Worm (Caenorhabditis elegans) whole organism, L4/young adult: ENCODE data around the gene nkb-2.

Experiments used
- W03F9.2 ChIP-seq: fragments of 150-350 bp; optimal IDR thresholded peaks from 2 replicates; lab custom pipeline; 2014; ENCODE audit warnings: missing biosample characterization, missing genetic modification characterization
- dao-5 ChIP-seq: sonication (generic microtip); optimal IDR thresholded peaks from 2 replicates; lab custom pipeline; 2016; ENCODE audit warnings: missing genotype, missing genetic modification characterization, moderate library complexity, missing compliant biosample characterization
- him-1 ChIP-seq: sonication (generic microtip); optimal IDR thresholded peaks from 2 replicates; lab custom pipeline; 2016; ENCODE audit warnings: missing genotype, missing genetic modification reagents, missing genetic modification characterization, missing compliant biosample characterization

The nkb-2 gene

DNA sequence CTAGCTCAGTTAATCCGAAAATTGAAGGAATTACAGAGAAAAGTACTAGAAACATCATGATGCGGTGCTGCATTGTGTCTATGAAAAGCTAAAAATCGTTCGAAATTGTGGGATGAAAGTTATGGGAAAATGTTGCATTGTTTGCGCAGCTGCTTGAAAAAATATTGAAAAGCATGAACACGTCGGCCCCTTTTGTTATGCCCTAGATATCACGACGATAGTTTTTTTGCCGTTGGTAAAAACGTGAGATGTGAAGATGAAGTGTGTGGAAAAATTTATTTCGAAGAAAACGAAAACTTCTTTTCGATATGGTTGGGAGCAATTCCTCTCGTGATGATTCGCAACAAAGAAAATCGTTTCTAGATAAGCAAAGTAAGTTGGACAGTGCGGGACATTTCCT lies at the start of gene nkb-2, which contains the start of gene C43F9.5:
nkb-2 (plus strand) TSS at position 277 of the 400 bp plus-strand sequence.
C43F9.5 (minus strand) TSS at position 101 of the 400 bp plus-strand sequence.
- TF ChIP-seq dao-5 (tag; lab: Kevin White, UChicago) (no peak), W03F9.2 (tag; lab: Kevin White, UChicago) (no peak), him-1 (tag; lab: Kevin White, UChicago) (no peak)

DNA sequence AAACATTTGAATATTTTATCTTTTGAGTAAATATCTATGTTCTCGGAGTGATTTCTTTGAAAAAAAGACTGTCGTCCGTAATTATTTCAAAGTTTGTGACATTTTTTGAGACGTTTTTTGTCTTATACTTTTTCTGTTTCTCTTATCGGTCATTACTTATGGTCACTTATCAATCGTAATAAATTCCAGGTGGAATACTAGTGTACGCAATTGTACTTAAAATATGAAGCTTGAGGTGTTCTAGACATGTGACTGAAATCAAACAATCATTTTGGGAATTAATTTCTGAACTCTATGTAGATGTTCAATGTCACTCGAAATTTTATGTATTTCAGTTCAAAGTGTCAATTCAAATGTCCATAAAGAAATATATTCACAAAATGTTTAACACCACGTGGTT lies 48.4 kb upstream of the nkb-2 start:
- TF ChIP-seq dao-5 (tag; lab: Kevin White, UChicago) (no peak), him-1 (tag; lab: Kevin White, UChicago) (no peak), W03F9.2 (tag; lab: Kevin White, UChicago) (no peak)

DNA sequence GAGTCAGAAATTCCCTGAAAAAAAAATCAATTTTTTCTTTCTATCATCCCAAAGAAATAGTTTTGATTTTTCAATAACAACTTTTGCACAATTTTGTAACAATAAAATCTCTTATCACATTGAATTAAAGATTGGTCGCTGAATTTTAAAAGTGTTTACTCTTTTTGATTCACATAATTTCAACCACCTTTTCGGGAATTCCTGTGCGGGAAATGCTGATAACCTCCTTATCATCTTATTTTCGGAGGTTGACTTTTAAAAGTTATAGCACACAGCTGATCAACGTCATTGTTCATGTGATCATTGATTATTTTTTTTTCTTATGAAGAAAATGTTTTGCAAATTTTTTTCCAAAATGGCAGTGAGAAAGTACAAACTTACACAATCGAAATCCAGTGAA lies 47.4 kb upstream of the nkb-2 start:
- TF ChIP-seq him-1 (tag; lab: Kevin White, UChicago) (no peak), dao-5 (tag; lab: Kevin White, UChicago) (no peak), W03F9.2 (tag; lab: Kevin White, UChicago) (no peak)

- TF ChIP-seq him-1 (tag; lab: Kevin White, UChicago) = no peak
- no peak for TF ChIP-seq dao-5 (tag; lab: Kevin White, UChicago)
- TF ChIP-seq W03F9.2 (tag; lab: Kevin White, UChicago) = no peak
These were observed 45.7 kb upstream of the nkb-2 start, which contains the start of gene T07G12.5 for ce11 chrIV:10545038-10545437. Gene T07G12.5 (minus strand): TSS chrIV:10545138.

- TF ChIP-seq dao-5 (tag; lab: Kevin White, UChicago) (no peak), him-1 (tag; lab: Kevin White, UChicago) (no peak), W03F9.2 (tag; lab: Kevin White, UChicago) (no peak)
These were observed 44.1 kb upstream of the nkb-2 start, which contains the start of gene zim-1 for ce11 chrIV:10546589-10547136. Gene zim-1 (plus strand): TSS chrIV:10547086.

DNA sequence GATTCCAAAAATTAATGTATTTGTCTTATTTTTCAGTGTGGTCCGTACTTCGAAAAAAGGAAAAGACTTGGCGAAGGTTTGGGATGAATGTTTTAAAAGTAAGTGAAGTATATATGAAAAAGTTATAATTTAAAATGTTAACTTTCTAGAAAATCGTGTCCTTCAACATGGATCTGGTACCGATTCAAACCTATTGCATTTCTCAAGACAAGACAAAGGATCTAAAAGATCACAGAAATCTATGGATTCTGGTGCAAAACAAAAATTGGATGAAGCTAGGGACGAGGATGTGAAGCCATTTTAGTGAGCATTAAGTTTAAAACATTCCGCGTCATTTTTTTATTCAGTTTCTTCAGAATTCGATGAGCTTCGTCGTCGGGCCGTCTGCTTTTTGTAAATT lies 35.8 kb upstream of the nkb-2 start, which contains the start of gene zim-2:
zim-2 (plus strand) TSS at position 301 of the 400 bp plus-strand sequence.
- no peak for TF ChIP-seq dao-5 (tag; lab: Kevin White, UChicago)
- TF ChIP-seq him-1 (tag; lab: Kevin White, UChicago) = no peak
- no peak for TF ChIP-seq W03F9.2 (tag; lab: Kevin White, UChicago)

DNA sequence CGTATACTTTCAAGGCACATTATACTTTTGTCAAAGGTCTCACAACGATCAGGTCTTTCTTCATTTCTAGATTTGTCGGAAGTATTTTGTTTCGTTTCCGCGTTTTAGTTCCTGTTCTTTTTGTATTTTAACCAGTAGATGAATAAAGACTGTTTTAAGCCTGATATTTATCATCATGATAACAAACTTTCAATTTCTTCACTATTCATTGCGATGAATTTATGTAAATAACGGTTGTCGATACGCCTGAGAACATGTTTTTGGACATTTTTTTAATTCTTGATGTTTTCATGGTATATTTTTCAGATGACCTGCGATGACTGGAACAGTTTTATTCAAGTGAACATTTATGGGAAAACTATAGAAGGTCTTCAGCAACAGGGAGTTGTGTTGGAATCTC lies 32.3 kb upstream of the nkb-2 start, which contains the start of gene zim-3:
zim-3 (plus strand) TSS at position 301 of the 400 bp plus-strand sequence.
- no peak for TF ChIP-seq dao-5 (tag; lab: Kevin White, UChicago)
- no peak for TF ChIP-seq W03F9.2 (tag; lab: Kevin White, UChicago)
- TF ChIP-seq him-1 (tag; lab: Kevin White, UChicago) = no peak

- TF ChIP-seq dao-5 (tag; lab: Kevin White, UChicago) = no peak
- no peak for TF ChIP-seq W03F9.2 (tag; lab: Kevin White, UChicago)
- TF ChIP-seq him-1 (tag; lab: Kevin White, UChicago) = no peak
These were observed 29.1 kb upstream of the nkb-2 start, which contains the start of gene him-8 for ce11 chrIV:10561605-10562004. Gene him-8 (plus strand): TSS chrIV:10561905.

- TF ChIP-seq dao-5 (tag; lab: Kevin White, UChicago) (no peak), him-1 (tag; lab: Kevin White, UChicago) (no peak), W03F9.2 (tag; lab: Kevin White, UChicago) (no peak)
These were observed 26.1 kb upstream of the nkb-2 start for ce11 chrIV:10564613-10565012.

ce11 chrIV:10565282-10565681 lies 25.4 kb upstream of the nkb-2 start:
- no peak for TF ChIP-seq W03F9.2 (tag; lab: Kevin White, UChicago)
- TF ChIP-seq him-1 (tag; lab: Kevin White, UChicago) = no peak
- TF ChIP-seq dao-5 (tag; lab: Kevin White, UChicago) = no peak

DNA sequence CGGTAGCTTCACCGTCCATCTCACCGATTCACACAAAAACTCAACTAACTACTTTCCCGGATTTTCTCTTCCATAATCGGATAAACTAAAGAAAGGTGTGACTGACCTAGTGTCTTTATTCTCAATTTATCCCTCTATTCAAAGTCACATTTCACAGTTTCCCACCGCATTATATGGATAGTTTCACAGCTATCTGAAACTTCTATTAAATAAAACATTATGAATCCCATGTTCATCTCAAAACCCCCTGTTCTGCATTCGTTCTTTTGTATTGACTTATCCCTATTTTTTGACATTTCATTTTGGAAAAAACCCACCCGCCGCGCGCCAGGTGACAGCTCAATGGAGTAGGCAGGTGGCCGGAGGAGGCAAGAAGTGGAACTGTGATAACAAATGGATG lies 22.9 kb upstream of the nkb-2 start:
- no peak for TF ChIP-seq W03F9.2 (tag; lab: Kevin White, UChicago)
- TF ChIP-seq dao-5 (tag; lab: Kevin White, UChicago) = no peak
- TF ChIP-seq him-1 (tag; lab: Kevin White, UChicago) = no peak

ce11 chrIV:10570065-10570464 lies 20.7 kb upstream of the nkb-2 start:
- TF ChIP-seq dao-5 (tag; lab: Kevin White, UChicago) (no peak), him-1 (tag; lab: Kevin White, UChicago) (no peak), W03F9.2 (tag; lab: Kevin White, UChicago) (no peak)

ce11 chrIV:10571020-10571419 lies 19.7 kb upstream of the nkb-2 start:
- no peak for TF ChIP-seq W03F9.2 (tag; lab: Kevin White, UChicago)
- TF ChIP-seq him-1 (tag; lab: Kevin White, UChicago) = no peak

DNA sequence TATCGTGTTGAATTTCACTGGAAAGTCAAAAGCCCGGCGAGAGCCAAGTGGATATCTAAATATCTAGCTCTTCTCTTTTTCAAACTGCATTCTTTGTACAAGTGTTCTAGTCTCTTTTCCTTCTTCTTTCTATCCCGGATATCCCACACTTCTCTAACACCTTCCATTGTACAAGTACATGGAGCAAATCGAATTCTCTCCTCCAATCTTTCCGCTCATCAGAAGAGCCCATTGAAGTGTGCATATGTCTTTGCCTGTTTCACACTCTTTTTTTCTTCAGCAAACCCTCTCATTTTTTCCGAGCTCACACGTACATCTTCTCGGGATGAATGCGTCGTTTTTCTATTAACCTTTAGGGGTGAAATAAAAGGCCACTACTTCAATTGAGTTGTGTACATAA lies 17.3 kb upstream of the nkb-2 start:
- TF ChIP-seq him-1 (tag; lab: Kevin White, UChicago) = no peak
- TF ChIP-seq dao-5 (tag; lab: Kevin White, UChicago) = no peak
- no peak for TF ChIP-seq W03F9.2 (tag; lab: Kevin White, UChicago)
